Worm (Caenorhabditis elegans) whole organism, L4 larva: Measurements from ENCODE around the gene F53F8.4.

Experiments used
- D1046.2 ChIP-seq: fragments of 200-800 bp; sonication (Bioruptor generic); IDR thresholded peaks from 2 replicates; pipeline ENCODE4 v1.3.6; 2022; ENCODE audit warnings: missing genetic modification characterization, missing compliant biosample characterization
- F26F4.8 ChIP-seq: fragments of 200-800 bp; sonication (Bioruptor generic); conservative IDR thresholded peaks from 2 replicates; pipeline ENCODE4 v1.3.6; 2022; ENCODE audit warnings: missing genetic modification characterization, missing compliant biosample characterization
- F37D6.2 ChIP-seq: sonication (generic microtip); optimal IDR thresholded peaks from 2 replicates; lab custom pipeline; 2016; ENCODE audit warnings: mild to moderate bottlenecking, missing genetic modification characterization, missing compliant biosample characterization
- F44E2.7 ChIP-seq: fragments of 200-800 bp; sonication (Bioruptor generic); IDR thresholded peaks from 2 replicates; pipeline ENCODE4 v2.1.2; 2022; ENCODE audit warnings: missing genetic modification characterization, missing compliant biosample characterization
- Y105C5A.15 ChIP-seq: fragments of 200-800 bp; sonication (Bioruptor generic); IDR thresholded peaks from 2 replicates; pipeline ENCODE4 v1.3.6; 2022; ENCODE audit warnings: missing genetic modification characterization, missing compliant biosample characterization
- aha-1 ChIP-seq: fragments of 150-350 bp; peaks from one replicate; lab custom pipeline; 2014; ENCODE audit warnings: missing biosample characterization, missing genetic modification characterization
- ama-1 ChIP-seq: fragments of 150-350 bp; optimal IDR thresholded peaks from 2 replicates; lab custom pipeline; 2014; ENCODE audit warnings: inconsistent platforms, mixed read lengths
- arid-1 ChIP-seq: fragments of 200-800 bp; sonication (Bioruptor generic); conservative IDR thresholded peaks from 2 replicates; pipeline ENCODE4 v1.3.6; 2022; ENCODE audit warnings: missing genetic modification reagents, missing genetic modification characterization, missing compliant biosample characterization
- ceh-82 ChIP-seq: sonication (generic microtip); optimal IDR thresholded peaks from 2 replicates; lab custom pipeline; 2017; ENCODE audit warnings: missing biosample characterization, missing genetic modification characterization
- ces-1 ChIP-seq: fragments of 150-350 bp; sonication (generic microtip); optimal IDR thresholded peaks from 4 replicates; lab custom pipeline; 2014; ENCODE audit warnings: missing biosample characterization, missing genetic modification reagents, missing genetic modification characterization
- ctbp-1 ChIP-seq: fragments of 200-800 bp; sonication (Bioruptor generic); IDR thresholded peaks from 2 replicates; pipeline ENCODE4 v1.3.6; 2022; ENCODE audit warnings: missing genetic modification reagents, missing genetic modification characterization, missing compliant biosample characterization
- daf-12 ChIP-seq: fragments of 150-350 bp; optimal IDR thresholded peaks from 2 replicates; lab custom pipeline; 2014; ENCODE audit warnings: missing biosample characterization, missing genetic modification reagents, missing genetic modification characterization
- daf-16 ChIP-seq, 3 experiments: sonication (generic microtip); optimal IDR thresholded peaks; 2 replicates each; lab custom pipeline; 2016 to 2017; ENCODE audit warnings: missing genetic modification characterization in 3 of 3, missing genetic modification reagents in 3 of 3, mild to moderate bottlenecking in 2 of 3, missing compliant biosample characterization in 2 of 3, missing biosample characterization in 1 of 3, moderate library complexity in 1 of 3
- daf-19 ChIP-seq: fragments of 200-800 bp; sonication (Bioruptor generic); conservative IDR thresholded peaks from 2 replicates; pipeline ENCODE4 v1.3.6; 2022; ENCODE audit warnings: missing genetic modification characterization, missing compliant biosample characterization
- dmd-6 ChIP-seq: fragments of 200-800 bp; sonication (Bioruptor generic); IDR thresholded peaks from 2 replicates; pipeline ENCODE4 v1.3.6; 2022; ENCODE audit warnings: missing genetic modification reagents, missing genetic modification characterization, missing compliant biosample characterization
- dmd-9 ChIP-seq: fragments of 200-800 bp; sonication (Bioruptor generic); IDR thresholded peaks from 2 replicates; pipeline ENCODE4 v1.3.6; 2022; ENCODE audit warnings: missing genetic modification reagents, missing genetic modification characterization, missing compliant biosample characterization
- dpl-1 ChIP-seq: fragments of 150-350 bp; optimal IDR thresholded peaks from 2 replicates; lab custom pipeline; 2014; ENCODE audit warnings: missing biosample characterization, missing genetic modification reagents, missing genetic modification characterization
- egl-27 ChIP-seq: sonication (generic microtip); optimal IDR thresholded peaks from 3 replicates; lab custom pipeline; 2017; ENCODE audit warnings: missing biosample characterization, missing genetic modification reagents, missing genetic modification characterization
- egl-43 ChIP-seq: fragments of 200-800 bp; sonication (Bioruptor generic); IDR thresholded peaks from 2 replicates; pipeline ENCODE4 v1.3.6; 2022; ENCODE audit warnings: missing genetic modification reagents, missing genetic modification characterization, missing compliant biosample characterization
- fkh-10 ChIP-seq: fragments of 150-350 bp; optimal IDR thresholded peaks from 2 replicates; lab custom pipeline; 2014; ENCODE audit warnings: missing biosample characterization, missing genetic modification reagents, missing genetic modification characterization
- gei-8 ChIP-seq: fragments of 200-800 bp; sonication (Bioruptor generic); optimal IDR thresholded peaks from 2 replicates; lab custom pipeline; 2018; ENCODE audit warnings: mild to moderate bottlenecking, missing genetic modification characterization, missing compliant biosample characterization
- hif-1 ChIP-seq, 2 experiments: sonication (generic microtip); optimal IDR thresholded peaks; 2 replicates each; lab custom pipeline; 2016 to 2017; ENCODE audit warnings: missing compliant biosample characterization in 2 of 2, missing genetic modification characterization in 2 of 2, missing genetic modification reagents in 2 of 2, missing genotype in 2 of 2, mild to moderate bottlenecking in 1 of 2
- hlh-11 ChIP-seq: fragments of 200-800 bp; sonication (Bioruptor generic); optimal IDR thresholded peaks from 2 replicates; lab custom pipeline; 2018; ENCODE audit warnings: mild to moderate bottlenecking, missing genetic modification characterization, missing compliant biosample characterization
- hlh-30 ChIP-seq: sonication (generic microtip); optimal IDR thresholded peaks from 2 replicates; lab custom pipeline; 2017; ENCODE audit warnings: antibody characterized with exemption, mild to moderate bottlenecking, missing genetic modification characterization, missing compliant biosample characterization; ENCODE audit not compliant: insufficient read depth
- lin-38 ChIP-seq: fragments of 200-800 bp; sonication (Bioruptor generic); IDR thresholded peaks from 2 replicates; pipeline ENCODE4 v1.3.6; 2022; ENCODE audit warnings: missing genetic modification reagents, missing genetic modification characterization, missing compliant biosample characterization
- madf-9 ChIP-seq: fragments of 200-800 bp; sonication (Bioruptor generic); conservative IDR thresholded peaks from 2 replicates; pipeline ENCODE4 v1.3.6; 2022; ENCODE audit warnings: missing genetic modification reagents, missing genetic modification characterization, missing compliant biosample characterization
- mep-1 ChIP-seq: fragments of 150-350 bp; sonication (generic microtip); optimal IDR thresholded peaks from 3 replicates; lab custom pipeline; 2014; ENCODE audit warnings: missing biosample characterization, missing genetic modification characterization
- mxl-2 ChIP-seq: fragments of 200-800 bp; sonication (Bioruptor generic); conservative IDR thresholded peaks from 2 replicates; pipeline ENCODE4 v1.3.6; 2022; ENCODE audit warnings: missing genetic modification reagents, missing genetic modification characterization, missing compliant biosample characterization
- nhr-10 ChIP-seq: fragments of 150-350 bp; optimal IDR thresholded peaks from 2 replicates; lab custom pipeline; 2014; ENCODE audit warnings: missing biosample characterization, missing genetic modification characterization
- nhr-102 ChIP-seq: sonication (generic microtip); optimal IDR thresholded peaks from 2 replicates; lab custom pipeline; 2016; ENCODE audit warnings: mild to moderate bottlenecking, missing genetic modification characterization, moderate library complexity, missing compliant biosample characterization
- nhr-11 ChIP-seq: fragments of 150-350 bp; optimal IDR thresholded peaks from 2 replicates; lab custom pipeline; 2014; ENCODE audit warnings: missing biosample characterization, missing genetic modification characterization
- nhr-237 ChIP-seq: sonication (generic microtip); optimal IDR thresholded peaks from 2 replicates; lab custom pipeline; 2017; ENCODE audit warnings: missing biosample characterization, missing genetic modification characterization
- nhr-28 ChIP-seq: fragments of 150-350 bp; optimal IDR thresholded peaks from 2 replicates; lab custom pipeline; 2014; ENCODE audit warnings: missing biosample characterization, missing genetic modification characterization
- nhr-41 ChIP-seq: fragments of 200-800 bp; sonication (Bioruptor generic); IDR thresholded peaks from 2 replicates; pipeline ENCODE4 v1.3.6; 2022; ENCODE audit warnings: missing genetic modification reagents, missing genetic modification characterization, missing compliant biosample characterization
- nhr-48 ChIP-seq: sonication (generic microtip); optimal IDR thresholded peaks from 2 replicates; lab custom pipeline; 2016; ENCODE audit warnings: mild to moderate bottlenecking, missing genetic modification characterization, missing compliant biosample characterization
- nhr-6 ChIP-seq: fragments of 150-350 bp; optimal IDR thresholded peaks from 2 replicates; lab custom pipeline; 2014; ENCODE audit warnings: missing biosample characterization, missing genetic modification characterization
- nhr-76 ChIP-seq: fragments of 150-350 bp; optimal IDR thresholded peaks from 2 replicates; lab custom pipeline; 2014; ENCODE audit warnings: missing biosample characterization, missing genetic modification characterization
- pha-4 ChIP-seq, 2 experiments: fragments of 150-350 bp in 1 of 2; fragments of 200-800 bp in 1 of 2; sonication (Bioruptor generic) in 1 of 2; IDR thresholded peaks in 1 of 2; optimal IDR thresholded peaks in 1 of 2; 2 replicates each; pipeline versions ENCODE4 v1.3.6 to Lab custom; 2014 to 2022; ENCODE audit warnings: missing genetic modification characterization in 2 of 2, missing genetic modification reagents in 2 of 2, missing biosample characterization in 1 of 2, missing compliant biosample characterization in 1 of 2
- php-3 ChIP-seq: fragments of 200-800 bp; sonication (Bioruptor generic); IDR thresholded peaks from 2 replicates; pipeline ENCODE4 v1.3.6; 2022; ENCODE audit warnings: missing genetic modification reagents, missing genetic modification characterization, missing compliant biosample characterization
- rbr-2 ChIP-seq: sonication (generic microtip); optimal IDR thresholded peaks from 2 replicates; lab custom pipeline; 2016; ENCODE audit warnings: missing genotype, missing genetic modification characterization, missing compliant biosample characterization
- spr-1 ChIP-seq: sonication (generic microtip); optimal IDR thresholded peaks from 2 replicates; lab custom pipeline; 2016; ENCODE audit warnings: mild to moderate bottlenecking, missing genetic modification characterization, missing compliant biosample characterization
- tag-97 ChIP-seq: fragments of 200-800 bp; sonication (Bioruptor generic); IDR thresholded peaks from 2 replicates; pipeline ENCODE4 v1.3.6; 2022; ENCODE audit warnings: missing genetic modification characterization, missing compliant biosample characterization
- tra-1 ChIP-seq: fragments of 200-800 bp; sonication (Bioruptor generic); IDR thresholded peaks from 2 replicates; pipeline ENCODE4 v1.3.6; 2022; ENCODE audit warnings: missing genetic modification reagents, missing genetic modification characterization, missing compliant biosample characterization
- unc-62 ChIP-seq, 3 experiments: fragments of 150-350 bp in 1 of 3; sonication (generic microtip); optimal IDR thresholded peaks in 2 of 3; peaks in 1 of 3; 1 replicate in 1 of 3; 2 replicates in 2 of 3; lab custom pipeline; 2014 to 2017; ENCODE audit warnings: missing biosample characterization in 3 of 3, missing genetic modification characterization in 3 of 3, missing genetic modification reagents in 3 of 3, missing genotype in 1 of 3
- vab-7 ChIP-seq: fragments of 200-800 bp; sonication (Bioruptor generic); IDR thresholded peaks from 2 replicates; pipeline ENCODE4 v1.3.6; 2022; ENCODE audit warnings: missing genetic modification reagents, missing genetic modification characterization, missing compliant biosample characterization
- zag-1 ChIP-seq: fragments of 150-350 bp; optimal IDR thresholded peaks from 2 replicates; lab custom pipeline; 2014; ENCODE audit warnings: missing biosample characterization, missing genetic modification characterization
- zfp-3 ChIP-seq: fragments of 200-800 bp; sonication (Bioruptor generic); conservative IDR thresholded peaks from 2 replicates; pipeline ENCODE4 v1.3.6; 2022; ENCODE audit warnings: missing genetic modification reagents, missing genetic modification characterization, missing compliant biosample characterization
- zip-2 ChIP-seq: fragments of 150-350 bp; optimal IDR thresholded peaks from 2 replicates; lab custom pipeline; 2014; ENCODE audit warnings: missing biosample characterization, missing genetic modification characterization
- ztf-11 ChIP-seq: fragments of 150-350 bp; optimal IDR thresholded peaks from 2 replicates; lab custom pipeline; 2014; ENCODE audit warnings: missing biosample characterization, missing genetic modification characterization

F53F8.4 gene

DNA sequence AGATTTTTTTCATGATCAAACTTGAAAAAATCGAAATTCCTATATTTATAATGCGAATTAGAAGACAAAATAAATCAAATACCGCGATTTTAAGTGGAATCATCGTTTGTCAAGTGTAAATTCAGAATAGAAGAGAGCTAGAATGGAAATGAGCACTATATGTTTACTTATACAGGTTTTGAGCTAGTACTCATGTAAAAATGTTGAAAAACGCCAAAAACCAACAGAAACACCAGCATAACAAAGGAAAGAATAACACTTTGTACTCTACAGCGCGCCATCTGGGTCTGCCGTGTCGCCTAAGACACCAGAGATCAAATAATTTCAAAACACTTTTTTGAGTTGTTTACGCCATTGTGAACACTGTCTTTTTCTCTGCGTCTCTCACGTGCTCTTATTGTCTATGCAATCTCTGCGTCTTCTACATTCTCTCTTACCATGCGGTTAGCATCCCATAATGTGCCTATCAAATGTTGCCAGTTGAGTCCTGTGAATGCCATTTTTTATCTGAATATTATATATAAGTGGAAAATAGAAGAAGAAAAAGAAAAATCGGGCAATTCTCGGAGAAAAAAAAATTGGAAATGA, 37.4 kb upstream of the F53F8.4 start, which contains the start of gene ipla-3 (continued):
- no peak for TF ChIP-seq gei-8 (GFP tag; lab: Kevin White, UChicago)
- peak; percentile 54 for TF ChIP-seq dpl-1 (GFP tag; lab: Kevin White, UChicago)
- peak; percentile 94 for TF ChIP-seq nhr-48 (tag; lab: Kevin White, UChicago)
- no peak for TF ChIP-seq F44E2.7 (GFP tag; lab: Robert Waterston, UW)
- TF ChIP-seq tag-97 = no peak
- no peak for TF ChIP-seq dmd-9 (GFP tag; lab: Robert Waterston, UW)
- TF ChIP-seq rbr-2 (tag; lab: Kevin White, UChicago) = peak; percentile 62
- no peak for TF ChIP-seq Y105C5A.15 (GFP tag; lab: Robert Waterston, UW)
- peak; percentile 22 for TF ChIP-seq nhr-11
- no peak for TF ChIP-seq ces-1 (GFP tag; lab: Kevin White, UChicago)
- no peak for TF ChIP-seq daf-19
- TF ChIP-seq nhr-28 (tag; lab: Kevin White, UChicago) = peak; percentile 84
- TF ChIP-seq nhr-6 (tag; lab: Kevin White, UChicago) = peak; percentile 95
- 0 out of 2 replicates have a peak, but pooled peaks have one; percentile 26 for TF ChIP-seq egl-43 (GFP tag; lab: Robert Waterston, UW)
- no peak for TF ChIP-seq daf-12 (tag; lab: Kevin White, UChicago)
- TF ChIP-seq hlh-30 (tag; lab: Kevin White, UChicago) = peak; percentile 88
- no peak for TF ChIP-seq ztf-11 (tag; lab: Kevin White, UChicago)
- no peak for TF ChIP-seq nhr-41 (GFP tag; lab: Robert Waterston, UW)
- peak; percentile 54 for TF ChIP-seq lin-38 (GFP tag; lab: Robert Waterston, UW)
- peak; percentile 79 for TF ChIP-seq pha-4 (GFP tag; IDR thresholded peaks at IDR 0.05; lab: Robert Waterston, UW)
- TF ChIP-seq pha-4 (tag; optimal IDR thresholded peaks at IDR 0.05; lab: Kevin White, UChicago) = peak; percentile 76
- peak; percentile 97 for TF ChIP-seq dmd-6
- peak; percentile 85 for TF ChIP-seq fkh-10 (GFP tag; lab: Kevin White, UChicago)
- TF ChIP-seq egl-27 = no peak
- TF ChIP-seq hlh-11 (tag; lab: Kevin White, UChicago) = peak; percentile 95
- TF ChIP-seq hif-1 (tag; optimal IDR thresholded peaks at IDR 0.05; lab: Kevin White, UChicago) = peak in 1 of 2 experiments; percentile 48
- TF ChIP-seq F37D6.2 (tag; lab: Kevin White, UChicago) = no peak
- TF ChIP-seq ceh-82 (tag; lab: Kevin White, UChicago) = no peak
- TF ChIP-seq mxl-2 = 0 out of 2 replicates have a peak, but pooled peaks have one; percentile 20
- TF ChIP-seq D1046.2 (GFP tag; lab: Robert Waterston, UW) = no peak
- peak; percentile 38 for TF ChIP-seq spr-1
- peak; percentile 14 for TF ChIP-seq aha-1 (tag; lab: Kevin White, UChicago)
- TF ChIP-seq nhr-10 (tag; lab: Kevin White, UChicago) = peak; percentile 12
- TF ChIP-seq vab-7 (GFP tag; lab: Robert Waterston, UW) = no peak
- no peak for TF ChIP-seq madf-9
- TF ChIP-seq F26F4.8 (GFP tag; lab: Robert Waterston, UW) = no peak
- TF ChIP-seq nhr-237 = no peak
- TF ChIP-seq nhr-76 (tag; lab: Kevin White, UChicago) = peak; percentile 46
- peak; percentile 65; the same call in 1 of the 2 replicates for TF ChIP-seq zfp-3 (GFP tag; lab: Robert Waterston, UW)
- no peak for TF ChIP-seq ctbp-1 (GFP tag; lab: Robert Waterston, UW)
- peak; percentile 77 to 97 for TF ChIP-seq daf-16 (GFP tag; optimal IDR thresholded peaks at IDR 0.05; lab: Kevin White, UChicago)
- peak; percentile 99 for TF ChIP-seq daf-16 (tag; optimal IDR thresholded peaks at IDR 0.05; lab: Kevin White, UChicago)
- no peak for TF ChIP-seq ama-1 (lab: Kevin White, UChicago)
- TF ChIP-seq mep-1 = peak; percentile 69
- TF ChIP-seq php-3 (GFP tag; lab: Robert Waterston, UW) = peak; percentile 72
- no peak for TF ChIP-seq zip-2
- TF ChIP-seq arid-1 (GFP tag; lab: Robert Waterston, UW) = no peak
- TF ChIP-seq zag-1 (tag; lab: Kevin White, UChicago) = no peak
- peak; percentile 71 for TF ChIP-seq nhr-102 (tag; lab: Kevin White, UChicago)
- TF ChIP-seq unc-62 (GFP tag; optimal IDR thresholded peaks at IDR 0.05 in 1 of 2; lab: Kevin White, UChicago) = peak in 1 of 2 experiments; percentile 84
- TF ChIP-seq unc-62 (tag; optimal IDR thresholded peaks at IDR 0.05; lab: Kevin White, UChicago) = no peak
- 0 out of 2 replicates have a peak, but pooled peaks have one; percentile 37 for TF ChIP-seq tra-1 (GFP tag; lab: Robert Waterston, UW)
